Worm (Caenorhabditis elegans): ENCODE data around the gene uaf-2.

DNA sequence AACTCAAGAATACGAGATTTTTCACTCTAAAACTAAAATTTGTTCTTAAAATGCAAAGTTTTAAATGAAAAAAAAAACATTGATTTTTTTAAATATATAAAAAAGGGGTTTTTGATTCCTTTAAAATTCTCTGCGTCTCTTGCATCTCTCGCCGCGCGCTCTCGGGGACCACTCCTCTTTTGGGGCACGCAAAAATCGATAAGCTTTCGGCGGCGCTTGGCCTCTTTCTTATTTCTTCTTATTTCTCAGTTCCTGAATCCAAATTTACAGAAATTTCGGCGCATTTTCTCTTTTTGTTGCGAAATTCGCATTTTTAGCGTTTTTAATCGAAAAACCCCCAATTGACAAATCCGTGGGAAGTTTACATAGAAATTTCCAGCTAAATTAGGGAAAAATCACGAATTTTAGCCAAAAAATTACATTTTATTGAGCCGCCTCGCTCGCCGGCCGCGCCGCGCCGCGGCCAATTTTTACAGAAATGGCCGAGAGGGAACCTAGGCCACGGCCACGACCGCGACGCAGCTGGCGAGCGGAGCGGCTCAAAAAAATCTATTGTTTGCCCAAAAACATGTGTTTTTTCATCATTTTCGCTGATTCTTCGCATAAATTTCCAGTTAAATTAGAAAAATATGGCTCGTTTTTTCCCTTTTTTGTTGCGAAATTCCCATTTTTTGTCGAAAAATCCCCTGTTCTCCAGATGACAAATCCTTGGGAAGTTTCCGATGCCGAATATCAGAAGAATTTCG is 593 bp upstream of the uaf-2 start, which contains the start of gene itsn-1:
- TF ChIP-seq nhr-28 (tag; optimal IDR thresholded peaks at IDR 0.05) = no peak
- no peak for TF ChIP-seq ceh-82 (tag; optimal IDR thresholded peaks at IDR 0.05)
- TF ChIP-seq nhr-11 (tag; optimal IDR thresholded peaks at IDR 0.05) = no peak
- TF ChIP-seq nhr-25 (tag; optimal IDR thresholded peaks at IDR 0.05) = no peak
- no peak for TF ChIP-seq mdl-1 (tag; optimal IDR thresholded peaks at IDR 0.05)
- no peak for TF ChIP-seq fkh-2 (tag; optimal IDR thresholded peaks at IDR 0.05)
- no peak for TF ChIP-seq nfya-1 (tag; optimal IDR thresholded peaks at IDR 0.05; ENCODE audit: insufficient read depth)
- TF ChIP-seq fos-1 (tag; optimal IDR thresholded peaks at IDR 0.05) = no peak
- TF ChIP-seq skn-1 (tag; optimal IDR thresholded peaks at IDR 0.05) = no peak
- TF ChIP-seq ztf-4 (tag; optimal IDR thresholded peaks at IDR 0.05) = no peak
- TF ChIP-seq egl-27 (tag; optimal IDR thresholded peaks at IDR 0.05) = no peak
- TF ChIP-seq unc-39 (tag; optimal IDR thresholded peaks at IDR 0.05) = no peak
- no peak for TF ChIP-seq pha-4 (tag; optimal IDR thresholded peaks at IDR 0.05)
